Fruit fly (Drosophila melanogaster) whole organism, pupa: ENCODE data around the gene CG11109.

Source experiments
- CG14655 ChIP-seq: fragments of 200-800 bp; sonication (Bioruptor generic); optimal IDR thresholded peaks from 3 replicates; lab custom pipeline; 2017; ENCODE audit warnings: mild to moderate bottlenecking, missing biosample characterization, missing genetic modification reagents, missing genetic modification characterization
- CG32121 ChIP-seq: fragments of 200-800 bp; sonication (Bioruptor generic); IDR thresholded peaks from 2 replicates; pipeline ENCODE4 v1.3.6; 2022; ENCODE audit warnings: missing biosample characterization, missing genetic modification characterization
- CG34367 ChIP-seq: fragments of 200-800 bp; sonication (Bioruptor generic); optimal IDR thresholded peaks from 2 replicates; lab custom pipeline; 2018; ENCODE audit warnings: missing biosample characterization, mild to moderate bottlenecking, missing genetic modification characterization
- CG9948 ChIP-seq: fragments of 200-800 bp; sonication (Bioruptor generic); optimal IDR thresholded peaks from 2 replicates; lab custom pipeline; 2018; ENCODE audit warnings: missing biosample characterization, mild to moderate bottlenecking, missing genetic modification characterization, moderate library complexity
- D1 ChIP-seq: fragments of 200-800 bp; sonication (Bioruptor generic); optimal IDR thresholded peaks from 2 replicates; lab custom pipeline; 2018; ENCODE audit warnings: missing biosample characterization, mild to moderate bottlenecking, missing genetic modification characterization, moderate library complexity
- EcR ChIP-seq: fragments of 200-800 bp; sonication (Bioruptor generic); optimal IDR thresholded peaks from 3 replicates; lab custom pipeline; 2019; ENCODE audit warnings: missing biosample characterization, missing genetic modification characterization, mild to moderate bottlenecking, moderate library complexity, missing genetic modification reagents
- Snoo ChIP-seq: fragments of 200-800 bp; sonication (Bioruptor generic); optimal IDR thresholded peaks from 3 replicates; lab custom pipeline; 2017; ENCODE audit warnings: missing biosample characterization, mild to moderate bottlenecking, missing genetic modification characterization, inconsistent platforms
- gl ChIP-seq: fragments of 200-800 bp; sonication (Bioruptor generic); optimal IDR thresholded peaks from 2 replicates; lab custom pipeline; 2018; ENCODE audit warnings: missing biosample characterization, mild to moderate bottlenecking, missing genetic modification characterization
- rn ChIP-seq: fragments of 200-800 bp; sonication (Bioruptor generic); IDR thresholded peaks from 2 replicates; pipeline ENCODE4 v1.3.6; 2022; ENCODE audit warnings: missing biosample characterization, missing genetic modification characterization

DNA sequence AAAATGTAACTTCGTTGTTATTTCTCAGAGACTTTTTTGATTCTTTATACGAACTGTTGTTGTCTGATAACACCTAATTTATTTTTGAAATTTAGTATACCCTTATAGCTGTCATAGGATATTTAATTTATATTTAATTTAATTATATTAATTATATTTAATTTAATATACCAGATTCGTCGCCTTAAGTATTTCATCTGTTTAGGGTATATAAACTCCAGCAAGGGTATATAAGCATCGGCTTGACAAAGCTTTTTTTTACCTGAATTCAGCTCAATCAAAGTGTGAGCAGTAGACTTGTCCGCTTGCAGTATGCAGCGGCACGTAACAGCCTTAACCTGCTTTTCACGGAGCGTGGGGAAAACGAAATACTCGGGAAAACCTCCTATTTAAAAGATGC, 11.6 kb downstream of the CG11109 start:
- TF ChIP-seq CG9948 (tag; lab: Kevin White, UChicago) (no peak), D1 (no peak), Snoo (tag; lab: Kevin White, UChicago) (no peak), CG32121 (GFP tag; lab: Robert Waterston, UW) (no peak), CG34367 (no peak), gl (tag; lab: Kevin White, UChicago) (no peak), rn (GFP tag; lab: Robert Waterston, UW) (no peak), EcR (GFP tag; lab: Kevin White, UChicago) (no peak), CG14655 (GFP tag; lab: Kevin White, UChicago) (no peak)
